Fruit fly (Drosophila melanogaster): ENCODE results near the gene CG4281.

Gene CG4281

dm6 chrX:2061119-2061518 is 3.8 kb downstream of the CG4281 start (continued):
- TF ChIP-seq ci (GFP tag; IDR thresholded peaks at IDR 0.05) (peak; percentile 68; the same call in 2 of the 3 replicates), slou (GFP tag; optimal IDR thresholded peaks at IDR 0.05) (no peak), eyg (GFP tag; optimal IDR thresholded peaks at IDR 0.05) (peak; percentile 30), CG15514 (GFP tag; optimal IDR thresholded peaks at IDR 0.05) (peak; percentile 3), twi (tag; optimal IDR thresholded peaks at IDR 0.05) (peak; percentile 27), mirr (GFP tag; optimal IDR thresholded peaks at IDR 0.05) (peak; percentile 2), CG10543 (GFP tag; optimal IDR thresholded peaks at IDR 0.05) (peak; percentile 39), CG17359 (tag; optimal IDR thresholded peaks at IDR 0.05) (peak; percentile 49), Sry-β (GFP tag; optimal IDR thresholded peaks at IDR 0.05) (peak; percentile 93), ewg (GFP tag; optimal IDR thresholded peaks at IDR 0.05) (no peak), CG10274 (GFP tag; optimal IDR thresholded peaks at IDR 0.05) (peak; percentile 8), Scr (GFP tag; IDR thresholded peaks at IDR 0.05; ENCODE audit: partially characterized antibody) (no peak), kah (GFP tag; optimal IDR thresholded peaks at IDR 0.05) (peak; percentile 36), CG12299 (tag; optimal IDR thresholded peaks at IDR 0.05) (peak; percentile 21), CG13624 (GFP tag; optimal IDR thresholded peaks at IDR 0.05) (peak; percentile 10), CG10431 (GFP tag; optimal IDR thresholded peaks at IDR 0.05) (peak; percentile 47), pum (GFP tag; optimal IDR thresholded peaks at IDR 0.05) (no peak), pzg (GFP tag; optimal IDR thresholded peaks at IDR 0.05) (peak; percentile 14), Chrac-16 (GFP tag; optimal IDR thresholded peaks at IDR 0.05) (no peak), Hr51 (GFP tag; optimal IDR thresholded peaks at IDR 0.05) (peak in 1 of 2 experiments; percentile 36), CG2116 (GFP tag; optimal IDR thresholded peaks at IDR 0.05) (peak; percentile 39), Trl (optimal IDR thresholded peaks at IDR 0.05) (no peak), Trl (GFP tag; optimal IDR thresholded peaks at IDR 0.05) (peak; percentile 17), CTCF (GFP tag; optimal IDR thresholded peaks at IDR 0.05) (no peak), cas (GFP tag; IDR thresholded peaks at IDR 0.05) (no peak), tap (tag; optimal IDR thresholded peaks at IDR 0.05) (peak; percentile 26), CG4820 (GFP tag; optimal IDR thresholded peaks at IDR 0.05) (peak; percentile 17), CG6854 (GFP tag; optimal IDR thresholded peaks at IDR 0.05) (peak; percentile 16), CG12391 (tag; optimal IDR thresholded peaks at IDR 0.05) (peak; percentile 52), caup (GFP tag; optimal IDR thresholded peaks at IDR 0.05; ENCODE audit: severe bottlenecking) (peak; percentile 48), CG10267 (tag; optimal IDR thresholded peaks at IDR 0.05) (peak; percentile 40), scrt (GFP tag; optimal IDR thresholded peaks at IDR 0.05) (peak; percentile 34), CG10366 (GFP tag; IDR thresholded peaks at IDR 0.05) (no peak), seq (GFP tag; IDR thresholded peaks at IDR 0.05) (no peak), CG7987 (GFP tag; optimal IDR thresholded peaks at IDR 0.05) (peak; percentile 16), CG8944 (GFP tag; optimal IDR thresholded peaks at IDR 0.05) (no peak), CG17802 (tag; optimal IDR thresholded peaks at IDR 0.05) (no peak), so (GFP tag; IDR thresholded peaks at IDR 0.05) (0 out of 3 replicates have a peak, but pooled peaks have one; percentile 46), CG12071 (GFP tag; optimal IDR thresholded peaks at IDR 0.05) (peak; percentile 46), Hmr (GFP tag; optimal IDR thresholded peaks at IDR 0.05) (peak; percentile 44), CG12659 (GFP tag; optimal IDR thresholded peaks at IDR 0.05) (peak; percentile 28), CG15479 (GFP tag; optimal IDR thresholded peaks at IDR 0.05) (no peak), CG3065 (GFP tag; optimal IDR thresholded peaks at IDR 0.05) (no peak), CG12744 (GFP tag; optimal IDR thresholded peaks at IDR 0.05) (no peak), pros (GFP tag; optimal IDR thresholded peaks at IDR 0.05) (no peak), Fer3 (tag; optimal IDR thresholded peaks at IDR 0.05) (peak; percentile 32), HmgD (GFP tag; optimal IDR thresholded peaks at IDR 0.05) (no peak), MBD-R2 (GFP tag; IDR thresholded peaks at IDR 0.05) (peak; percentile 62), fd64A (GFP tag; optimal IDR thresholded peaks at IDR 0.05) (peak; percentile 60), ap (GFP tag; IDR thresholded peaks at IDR 0.05) (no peak), Hsf (GFP tag; optimal IDR thresholded peaks at IDR 0.05) (peak; percentile 23)
